Worm (Caenorhabditis elegans): Measurements from ENCODE around the gene cut-6.

cut-6 gene

DNA sequence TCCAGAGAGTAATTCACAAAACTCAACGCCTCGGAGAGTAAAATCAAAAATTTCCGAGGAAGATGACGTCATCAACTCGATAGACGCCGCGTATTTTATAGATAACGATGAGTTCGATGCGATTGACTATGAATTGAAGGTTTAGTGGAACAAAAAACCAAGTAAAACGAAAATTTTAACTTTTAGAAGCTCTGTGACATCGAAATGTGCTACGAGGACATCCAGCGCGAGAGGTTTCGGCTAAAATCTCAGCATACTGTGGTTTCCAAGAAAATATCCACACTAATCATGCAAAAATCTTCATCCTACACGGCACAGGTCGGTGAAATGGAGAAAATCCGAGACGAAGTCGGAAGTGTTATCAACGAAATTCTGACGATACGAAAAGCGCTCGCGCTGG is 41.7 kb upstream of the cut-6 start:
- no peak for TF ChIP-seq lin-39 (tag; optimal IDR thresholded peaks at IDR 0.05)
- no peak for TF ChIP-seq tbx-2 (tag; optimal IDR thresholded peaks at IDR 0.05)
- TF ChIP-seq ceh-28 (tag; optimal IDR thresholded peaks at IDR 0.05): no peak
- no peak for TF ChIP-seq ztf-4 (tag; optimal IDR thresholded peaks at IDR 0.05)
- TF ChIP-seq unc-62 (GFP tag; optimal IDR thresholded peaks at IDR 0.05): no peak
- no peak for TF ChIP-seq egl-5 (tag; optimal IDR thresholded peaks at IDR 0.05)
- TF ChIP-seq nhr-28 (tag; optimal IDR thresholded peaks at IDR 0.05): no peak
- TF ChIP-seq ama-1 (optimal IDR thresholded peaks at IDR 0.05): no peak
- no peak for TF ChIP-seq jun-1 (tag; optimal IDR thresholded peaks at IDR 0.05)
- no peak for TF ChIP-seq egl-27 (tag; optimal IDR thresholded peaks at IDR 0.05)

DNA sequence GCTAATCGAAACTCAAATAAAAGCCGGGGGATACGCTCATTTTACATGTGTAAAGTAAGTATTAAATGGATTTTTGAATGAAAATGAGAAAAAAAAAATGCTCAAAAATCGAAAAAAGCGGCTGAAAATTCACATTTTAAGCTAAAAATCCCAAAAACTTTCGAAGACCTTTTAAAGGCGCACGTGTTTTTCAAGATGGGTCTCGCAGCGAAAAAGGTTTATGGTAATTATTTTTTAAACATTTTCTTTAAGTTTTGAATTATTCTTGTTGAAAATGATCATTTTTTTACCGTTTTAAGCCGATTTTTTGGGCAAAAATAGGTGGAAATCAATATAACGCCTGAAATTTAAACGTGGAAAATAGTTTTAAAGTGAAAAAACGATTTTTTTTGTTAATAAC is 41.1 kb upstream of the cut-6 start:
- TF ChIP-seq lin-15B (tag; optimal IDR thresholded peaks at IDR 0.05) (no peak), elt-1 (tag; optimal IDR thresholded peaks at IDR 0.05) (no peak), ztf-11 (tag; optimal IDR thresholded peaks at IDR 0.05) (no peak), aly-2 (tag; optimal IDR thresholded peaks at IDR 0.05) (no peak), ceh-9 (tag; optimal IDR thresholded peaks at IDR 0.05) (no peak), nhr-237 (tag; optimal IDR thresholded peaks at IDR 0.05) (no peak), nhr-43 (tag; optimal IDR thresholded peaks at IDR 0.05; ENCODE audit: poor library complexity, severe bottlenecking) (no peak), egl-27 (tag; optimal IDR thresholded peaks at IDR 0.05) (no peak), fos-1 (tag; optimal IDR thresholded peaks at IDR 0.05) (no peak)

DNA sequence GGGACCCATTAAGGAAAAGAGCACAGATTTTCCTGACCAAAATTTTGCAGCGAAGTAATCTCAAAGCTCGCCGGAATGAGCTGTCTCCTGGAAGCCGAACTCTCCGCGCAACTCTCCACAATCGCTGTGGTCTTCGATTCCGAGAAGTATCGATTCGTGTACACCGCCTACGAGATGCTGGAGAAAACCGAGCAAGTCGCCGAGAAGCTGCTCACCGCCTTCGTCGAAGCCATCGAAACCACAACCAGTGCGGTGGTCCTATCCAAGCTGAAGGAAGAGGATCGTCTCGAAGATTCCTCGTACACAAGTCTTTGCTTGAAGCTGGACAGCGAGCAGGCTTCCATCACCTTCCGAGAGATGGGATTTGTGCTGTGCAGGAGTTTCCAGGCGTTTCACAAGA is 40.4 kb upstream of the cut-6 start:
- TF ChIP-seq unc-39 (tag; optimal IDR thresholded peaks at IDR 0.05) (no peak), ceh-28 (tag; optimal IDR thresholded peaks at IDR 0.05) (no peak), pha-4 (tag; optimal IDR thresholded peaks at IDR 0.05) (no peak), elt-2 (tag; optimal IDR thresholded peaks at IDR 0.05) (no peak), snpc-4 (tag; optimal IDR thresholded peaks at IDR 0.05) (no peak), skn-1 (tag; optimal IDR thresholded peaks at IDR 0.05) (no peak), nhr-43 (tag; optimal IDR thresholded peaks at IDR 0.05; ENCODE audit: poor library complexity, severe bottlenecking) (no peak), elt-3 (tag; optimal IDR thresholded peaks at IDR 0.05) (no peak), fos-1 (tag; optimal IDR thresholded peaks at IDR 0.05) (no peak), nhr-237 (tag; optimal IDR thresholded peaks at IDR 0.05) (no peak), fkh-10 (GFP tag; optimal IDR thresholded peaks at IDR 0.05) (no peak), aly-2 (tag; optimal IDR thresholded peaks at IDR 0.05) (no peak), egl-5 (tag; optimal IDR thresholded peaks at IDR 0.05) (no peak), nhr-12 (tag; optimal IDR thresholded peaks at IDR 0.05) (no peak), ceh-9 (tag; optimal IDR thresholded peaks at IDR 0.05) (no peak)

DNA sequence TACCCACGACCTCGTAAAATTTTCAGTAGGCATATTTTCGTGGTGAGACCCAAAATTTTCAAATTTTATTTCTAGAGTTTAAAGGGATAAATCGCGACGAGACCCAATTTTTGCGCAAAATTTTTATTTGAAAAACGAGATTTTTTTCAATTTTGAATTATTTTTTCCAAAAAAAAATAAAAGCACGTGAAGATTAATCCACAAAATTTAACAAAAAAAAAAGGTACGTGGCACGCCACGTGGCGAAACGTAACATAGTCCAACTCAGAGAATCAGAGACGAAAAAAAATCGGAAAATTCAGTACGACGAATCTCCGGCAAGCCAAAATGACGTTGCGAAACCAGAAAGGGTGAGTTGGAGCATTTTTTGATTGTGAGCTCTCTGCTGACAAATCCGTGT is 36.1 kb upstream of the cut-6 start, which contains the start of gene C44B9.2:
Gene C44B9.2 (plus strand): TSS at position 301 of the 400 bp plus-strand sequence.
- no peak for TF ChIP-seq ceh-28 (tag; optimal IDR thresholded peaks at IDR 0.05)
- no peak for TF ChIP-seq fkh-10 (GFP tag; optimal IDR thresholded peaks at IDR 0.05)
- TF ChIP-seq nhr-67 (tag; optimal IDR thresholded peaks at IDR 0.05): no peak
- TF ChIP-seq nhr-11 (tag; optimal IDR thresholded peaks at IDR 0.05): no peak

DNA sequence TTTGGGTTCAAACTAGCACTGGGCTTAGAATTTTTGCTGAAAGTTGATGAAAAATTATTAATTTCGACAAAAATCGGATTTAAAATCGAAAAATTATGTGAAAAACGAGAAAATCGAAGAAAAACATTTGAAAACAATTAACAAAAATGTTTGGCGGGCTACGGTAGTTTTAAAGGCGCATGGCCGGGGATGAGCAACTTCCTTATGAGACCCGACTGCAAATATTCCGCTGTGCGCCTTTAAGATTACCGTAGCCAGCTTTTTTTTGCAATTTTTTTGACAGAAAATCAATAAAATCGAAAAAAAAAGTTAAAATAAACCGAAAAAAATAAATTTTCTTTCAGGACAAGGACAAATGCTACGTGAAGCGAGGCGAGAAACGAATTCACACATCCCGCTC is 33.7 kb upstream of the cut-6 start:
- TF ChIP-seq egl-27 (tag; optimal IDR thresholded peaks at IDR 0.05) (no peak), elt-1 (tag; optimal IDR thresholded peaks at IDR 0.05) (no peak), nhr-43 (tag; optimal IDR thresholded peaks at IDR 0.05; ENCODE audit: poor library complexity, severe bottlenecking) (no peak), fkh-2 (tag; optimal IDR thresholded peaks at IDR 0.05) (no peak), fkh-10 (GFP tag; optimal IDR thresholded peaks at IDR 0.05) (no peak), ZK546.5 (tag; optimal IDR thresholded peaks at IDR 0.05) (no peak), nhr-25 (tag; optimal IDR thresholded peaks at IDR 0.05) (no peak), nhr-237 (tag; optimal IDR thresholded peaks at IDR 0.05) (no peak), lin-39 (tag; optimal IDR thresholded peaks at IDR 0.05) (no peak), fos-1 (tag; optimal IDR thresholded peaks at IDR 0.05) (no peak), hmg-11 (tag; optimal IDR thresholded peaks at IDR 0.05) (no peak), ceh-82 (tag; optimal IDR thresholded peaks at IDR 0.05) (no peak), aly-2 (tag; optimal IDR thresholded peaks at IDR 0.05) (no peak), nhr-23 (tag; optimal IDR thresholded peaks at IDR 0.05) (no peak), ama-1 (optimal IDR thresholded peaks at IDR 0.05) (no peak), pha-4 (tag; optimal IDR thresholded peaks at IDR 0.05) (no peak), ceh-16 (tag; optimal IDR thresholded peaks at IDR 0.05) (no peak), ztf-11 (tag; optimal IDR thresholded peaks at IDR 0.05) (no peak), lsy-12 (tag; optimal IDR thresholded peaks at IDR 0.05) (no peak)
